Fruit fly (Drosophila melanogaster): Measurements from ENCODE around the gene ATPsynE.

ATPsynE gene

DNA sequence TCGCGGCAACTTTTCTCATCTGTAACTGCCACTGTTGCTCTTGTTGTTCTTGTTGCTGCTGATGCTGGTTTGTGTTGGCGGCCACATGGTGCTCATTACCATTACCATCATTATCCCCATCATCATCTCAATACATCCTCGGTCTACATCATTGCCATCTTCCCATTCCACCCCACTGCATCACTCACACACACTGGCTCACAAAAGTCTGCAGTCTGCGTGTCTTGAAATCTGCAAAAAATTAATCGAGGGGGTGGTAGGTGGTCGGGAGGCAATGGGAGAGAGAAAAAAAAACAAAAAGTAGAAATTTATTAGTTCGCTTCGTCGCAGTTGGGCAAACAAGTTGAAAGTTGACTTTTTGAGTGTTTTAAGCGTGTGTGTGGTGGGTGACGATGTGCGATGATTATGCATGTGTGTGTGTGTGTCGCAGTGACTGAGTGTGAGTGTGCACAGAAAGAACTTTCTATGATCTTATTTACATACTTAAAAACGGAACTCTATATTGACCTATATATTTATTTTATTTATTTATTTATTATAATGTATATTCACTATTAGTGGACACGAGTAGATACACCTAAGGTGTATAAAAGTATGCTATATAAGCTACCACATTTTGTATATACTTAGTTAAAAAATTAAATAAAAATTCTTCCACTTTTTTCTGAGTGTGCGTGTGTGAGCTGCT lies 47.3 kb upstream of the ATPsynE start (continued):
- TF ChIP-seq CG2199 (GFP tag; IDR thresholded peaks at IDR 0.05) (no peak), CG1603 (tag; optimal IDR thresholded peaks at IDR 0.05) (no peak), CG9797 (GFP tag; optimal IDR thresholded peaks at IDR 0.05) (no peak), klu (GFP tag; IDR thresholded peaks at IDR 0.05) (no peak), Neu2 (GFP tag; optimal IDR thresholded peaks at IDR 0.05; ENCODE audit: borderline replicate concordance) (no peak), CG17802 (tag; optimal IDR thresholded peaks at IDR 0.05) (no peak), CG12104 (GFP tag; optimal IDR thresholded peaks at IDR 0.05) (no peak), CG10267 (tag; optimal IDR thresholded peaks at IDR 0.05) (peak; percentile 22), CG1792 (GFP tag; optimal IDR thresholded peaks at IDR 0.05) (no peak), Opbp (GFP tag; IDR thresholded peaks at IDR 0.05; ENCODE audit: partially characterized antibody) (no peak), cas (GFP tag; IDR thresholded peaks at IDR 0.05) (no peak), slou (GFP tag; optimal IDR thresholded peaks at IDR 0.05) (no peak), CG11696 (GFP tag; IDR thresholded peaks at IDR 0.05) (no peak), CG5245 (GFP tag; optimal IDR thresholded peaks at IDR 0.05) (no peak), HLH4C (GFP tag; IDR thresholded peaks at IDR 0.05; ENCODE audit: partially characterized antibody) (no peak), cad (GFP tag; optimal IDR thresholded peaks at IDR 0.05) (no peak), CG1832 (GFP tag; optimal IDR thresholded peaks at IDR 0.05) (no peak), Ptx1 (GFP tag; IDR thresholded peaks at IDR 0.05) (0 out of 2 replicates have a peak, but pooled peaks have one; percentile 25), H15 (GFP tag; IDR thresholded peaks at IDR 0.05) (no peak), TFAM (GFP tag; optimal IDR thresholded peaks at IDR 0.05) (no peak), D19A (tag; optimal IDR thresholded peaks at IDR 0.05) (peak; percentile 43), shn (GFP tag; optimal IDR thresholded peaks at IDR 0.05) (no peak), dati (GFP tag; IDR thresholded peaks at IDR 0.05) (no peak), seq (GFP tag; IDR thresholded peaks at IDR 0.05) (no peak), NK7.1 (GFP tag; optimal IDR thresholded peaks at IDR 0.05) (no peak), CG31388 (GFP tag; optimal IDR thresholded peaks at IDR 0.05) (no peak)

DNA sequence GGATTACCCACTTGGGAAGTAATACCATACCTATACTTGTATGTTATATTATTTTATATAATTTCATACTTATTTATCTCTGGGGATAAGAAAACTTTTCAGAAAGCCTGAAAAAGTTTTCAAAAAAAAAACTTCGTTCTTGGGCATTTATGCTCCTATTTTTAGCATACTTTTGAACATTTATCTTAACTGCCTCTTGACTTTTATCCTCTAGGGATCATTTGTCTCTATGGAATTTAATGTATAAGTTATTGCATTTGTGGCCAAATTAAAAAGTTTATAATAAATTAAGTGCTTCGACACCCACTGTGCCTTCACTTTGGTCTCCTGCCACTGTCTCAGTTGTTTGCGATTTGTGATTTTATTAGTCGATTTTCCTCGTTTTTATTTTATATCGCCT lies 46.4 kb upstream of the ATPsynE start:
- TF ChIP-seq Drgx (GFP tag; IDR thresholded peaks at IDR 0.05) (peak; percentile 50), sens (GFP tag) (peak; percentile 33), CG12104 (GFP tag; optimal IDR thresholded peaks at IDR 0.05) (no peak)

DNA sequence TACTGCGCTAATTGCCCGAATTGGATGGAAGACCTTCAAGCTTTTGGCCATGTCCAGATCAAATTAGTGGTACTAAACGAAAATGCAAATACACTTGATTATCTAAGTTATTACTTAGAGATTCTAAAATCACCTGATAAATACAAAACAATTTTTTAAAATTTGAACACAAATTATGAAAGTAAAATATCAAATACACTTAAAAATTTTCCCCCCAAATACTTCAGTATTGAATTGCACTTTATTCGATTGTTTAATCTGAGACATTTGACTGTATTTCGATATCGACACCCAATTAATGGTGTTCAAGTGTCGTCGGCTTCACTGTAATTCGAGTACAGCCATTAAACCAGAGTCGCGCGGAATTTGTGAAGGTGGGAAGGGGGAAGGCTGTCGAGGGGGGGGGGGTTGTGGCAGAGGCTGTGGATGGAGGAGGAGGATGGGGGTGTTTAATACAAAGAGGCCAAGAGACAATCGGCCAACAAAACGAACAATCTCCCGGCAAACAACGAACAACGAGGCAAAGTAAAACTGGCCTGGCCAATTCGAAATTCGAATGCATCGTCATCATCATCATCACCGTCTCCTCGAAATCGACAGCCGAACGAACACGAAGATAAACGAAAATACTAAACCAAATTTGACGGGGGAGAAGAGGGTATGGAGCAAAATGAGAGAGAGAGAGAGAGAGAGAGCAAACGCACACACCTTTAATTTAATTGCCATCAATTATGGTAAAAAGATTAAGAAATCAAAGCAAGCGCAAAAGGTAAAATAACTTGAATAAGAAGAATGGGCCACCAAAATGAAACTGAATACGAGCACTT lies 44.3 kb upstream of the ATPsynE start:
- TF ChIP-seq unpg (GFP tag; optimal IDR thresholded peaks at IDR 0.05) (no peak), prd (optimal IDR thresholded peaks at IDR 0.05) (no peak), prd (GFP tag; IDR thresholded peaks at IDR 0.05) (no peak), CG9215 (GFP tag; IDR thresholded peaks at IDR 0.05) (no peak), CG12236 (GFP tag; optimal IDR thresholded peaks at IDR 0.05) (no peak), Dek (tag; optimal IDR thresholded peaks at IDR 0.05) (no peak), CG3726 (GFP tag; IDR thresholded peaks at IDR 0.05) (no peak), CG11247 (GFP tag; IDR thresholded peaks at IDR 0.05) (no peak), repo (GFP tag; optimal IDR thresholded peaks at IDR 0.05) (no peak), Spps (tag; optimal IDR thresholded peaks at IDR 0.05) (no peak), CG34224 (GFP tag; IDR thresholded peaks at IDR 0.05; ENCODE audit: partially characterized antibody) (0 out of 3 replicates have a peak, but pooled peaks have one; percentile 12), CG6254 (GFP tag; optimal IDR thresholded peaks at IDR 0.05) (no peak), CG8290 (GFP tag; optimal IDR thresholded peaks at IDR 0.05) (no peak), CG8290 (tag; optimal IDR thresholded peaks at IDR 0.05) (peak in 1 of 2 experiments; percentile 9), vfl (GFP tag; optimal IDR thresholded peaks at IDR 0.05) (no peak), CG17385 (GFP tag; optimal IDR thresholded peaks at IDR 0.05) (peak; percentile 40), CG13424 (tag; optimal IDR thresholded peaks at IDR 0.05) (no peak), CG8478 (optimal IDR thresholded peaks at IDR 0.05) (no peak), GATAe (GFP tag; conservative IDR thresholded peaks at IDR 0.05) (no peak), CG34422 (GFP tag; IDR thresholded peaks at IDR 0.05) (no peak), otp (GFP tag; IDR thresholded peaks at IDR 0.05) (no peak), mam (GFP tag; optimal IDR thresholded peaks at IDR 0.05) (no peak)
